Fruit fly (Drosophila melanogaster): ENCODE measurements around the gene tld.

The tld gene

dm6 chr3R:24787042-24787565, 37.6 kb downstream of the tld start, which contains the start of gene CG5805 (continued):
- TF ChIP-seq ash1 (GFP tag; optimal IDR thresholded peaks at IDR 0.05), result peak; percentile 82
- TF ChIP-seq Doc2 (GFP tag; IDR thresholded peaks at IDR 0.05), result 0 out of 2 replicates have a peak, but pooled peaks have one; percentile 44
- peak; percentile 79 for TF ChIP-seq zen (tag; optimal IDR thresholded peaks at IDR 0.05)
- TF ChIP-seq Doc3 (GFP tag; IDR thresholded peaks at IDR 0.05; ENCODE audit: partially characterized antibody), result no peak
- TF ChIP-seq CG7928 (GFP tag; optimal IDR thresholded peaks at IDR 0.05), result peak; percentile 57
- peak; percentile 55; the same call in 1 of the 2 replicates for TF ChIP-seq CG16779 (GFP tag; IDR thresholded peaks at IDR 0.05)
- peak; percentile 53 for TF ChIP-seq CG10959 (GFP tag; IDR thresholded peaks at IDR 0.05)
- no peak for TF ChIP-seq z (GFP tag; IDR thresholded peaks at IDR 0.05)
- TF ChIP-seq ac (GFP tag; optimal IDR thresholded peaks at IDR 0.05), result peak; percentile 52
- TF ChIP-seq Deaf1 (tag; optimal IDR thresholded peaks at IDR 0.05), result peak; percentile 57
- no peak for TF ChIP-seq CG13123 (GFP tag; optimal IDR thresholded peaks at IDR 0.05)
- TF ChIP-seq sug (tag; optimal IDR thresholded peaks at IDR 0.05), result peak; percentile 83
- peak; percentile 85 for TF ChIP-seq tgo (GFP tag; IDR thresholded peaks at IDR 0.05)
- TF ChIP-seq CG12071 (GFP tag; optimal IDR thresholded peaks at IDR 0.05), result peak; percentile 84
- TF ChIP-seq CG8359 (GFP tag; optimal IDR thresholded peaks at IDR 0.05; ENCODE audit: borderline replicate concordance), result peak; percentile 79
- TF ChIP-seq CG12391 (tag; optimal IDR thresholded peaks at IDR 0.05), result peak; percentile 86
- TF ChIP-seq hth (optimal IDR thresholded peaks at IDR 0.05), result no peak
- peak; percentile 67 to 79 for TF ChIP-seq chif (GFP tag; optimal IDR thresholded peaks at IDR 0.05)
- TF ChIP-seq CG3838 (GFP tag; optimal IDR thresholded peaks at IDR 0.05), result no peak
- TF ChIP-seq eyg (GFP tag; optimal IDR thresholded peaks at IDR 0.05), result peak; percentile 72
- TF ChIP-seq crc (GFP tag; optimal IDR thresholded peaks at IDR 0.05), result peak; percentile 67
- TF ChIP-seq wdn (GFP tag; IDR thresholded peaks at IDR 0.05), result peak; percentile 81
- TF ChIP-seq CG6654 (GFP tag; optimal IDR thresholded peaks at IDR 0.05), result peak; percentile 64
- peak; percentile 48 for TF ChIP-seq CG1792 (GFP tag; optimal IDR thresholded peaks at IDR 0.05)
- TF ChIP-seq CG14710 (tag; optimal IDR thresholded peaks at IDR 0.05), result peak; percentile 80
- peak; percentile 91 for TF ChIP-seq CG1603 (tag; optimal IDR thresholded peaks at IDR 0.05)
- peak; percentile 10 for TF ChIP-seq Hand (GFP tag; optimal IDR thresholded peaks at IDR 0.05)
- peak; percentile 69 for TF ChIP-seq HmgD (GFP tag; optimal IDR thresholded peaks at IDR 0.05)
- TF ChIP-seq CG18599 (GFP tag; optimal IDR thresholded peaks at IDR 0.05), result peak; percentile 84
- TF ChIP-seq fd64A (GFP tag; optimal IDR thresholded peaks at IDR 0.05), result peak; percentile 73
- TF ChIP-seq ftz-f1 (GFP tag; optimal IDR thresholded peaks at IDR 0.05), result peak; percentile 90
- no peak for TF ChIP-seq usp (GFP tag; optimal IDR thresholded peaks at IDR 0.05)
- peak; percentile 72 for TF ChIP-seq dmrt11E (tag; optimal IDR thresholded peaks at IDR 0.05)
- TF ChIP-seq CG32772 (GFP tag; IDR thresholded peaks at IDR 0.05), result peak; percentile 78; the same call in 1 of the 2 replicates
- peak; percentile 61 for TF ChIP-seq gcm2 (GFP tag; optimal IDR thresholded peaks at IDR 0.05)
- no peak; the same call in 2 of the 3 replicates for TF ChIP-seq knrl (GFP tag; IDR thresholded peaks at IDR 0.05; ENCODE audit: partially characterized antibody)
- peak; percentile 70 for TF ChIP-seq ATbp (GFP tag; optimal IDR thresholded peaks at IDR 0.05)
- peak; percentile 78 for TF ChIP-seq CG9437 (GFP tag; optimal IDR thresholded peaks at IDR 0.05)
- peak; percentile 75 for TF ChIP-seq unpg (GFP tag; optimal IDR thresholded peaks at IDR 0.05)
- TF ChIP-seq CG10366 (GFP tag; IDR thresholded peaks at IDR 0.05), result peak; percentile 84
- TF ChIP-seq Max (GFP tag; optimal IDR thresholded peaks at IDR 0.05), result peak; percentile 85
- TF ChIP-seq CG1024 (GFP tag; IDR thresholded peaks at IDR 0.05), result peak; percentile 72
- TF ChIP-seq CG10979 (tag; optimal IDR thresholded peaks at IDR 0.05), result peak; percentile 73
- no peak for TF ChIP-seq chinmo (GFP tag; IDR thresholded peaks at IDR 0.05; ENCODE audit: partially characterized antibody)
- TF ChIP-seq D19A (tag; optimal IDR thresholded peaks at IDR 0.05), result no peak
- peak; percentile 82 to 96 for TF ChIP-seq insv (GFP tag; optimal IDR thresholded peaks at IDR 0.05)
- peak; percentile 61; the same call in 1 of the 2 replicates for TF ChIP-seq CG7372 (GFP tag; IDR thresholded peaks at IDR 0.05)
- TF ChIP-seq CG4820 (GFP tag; optimal IDR thresholded peaks at IDR 0.05), result peak; percentile 73
- TF ChIP-seq ato (GFP tag; IDR thresholded peaks at IDR 0.05; ENCODE audit: partially characterized antibody), result no peak
- peak; percentile 91 for TF ChIP-seq Fer1 (GFP tag; optimal IDR thresholded peaks at IDR 0.05)

All from whole organism, embryonic.